Fruit fly (Drosophila melanogaster) whole organism, embryonic: Measurements from ENCODE around the gene Usp8.

ENCODE experiments used
- ATbp ChIP-seq: fragments of 200-800 bp; sonication (Bioruptor generic); optimal IDR thresholded peaks from 2 replicates; lab custom pipeline; 2017; ENCODE audit warnings: missing biosample characterization, mild to moderate bottlenecking, missing genetic modification characterization, missing genetic modification reagents
- Blimp-1 ChIP-seq: fragments of 200-800 bp; sonication (Bioruptor generic); optimal IDR thresholded peaks from 3 replicates; lab custom pipeline; 2018; ENCODE audit warnings: missing biosample characterization, missing genetic modification characterization, mild to moderate bottlenecking, moderate library complexity, missing genetic modification reagents
- CG10543 ChIP-seq: fragments of 200-800 bp; sonication (Bioruptor generic); optimal IDR thresholded peaks from 3 replicates; lab custom pipeline; 2017; ENCODE audit warnings: missing biosample characterization, mild to moderate bottlenecking, missing genetic modification characterization, moderate library complexity
- CG10565 ChIP-seq: fragments of 200-800 bp; sonication (Bioruptor generic); optimal IDR thresholded peaks from 3 replicates; lab custom pipeline; 2016; ENCODE audit warnings: missing biosample characterization, mild to moderate bottlenecking, missing genetic modification characterization
- CG10979 ChIP-seq: fragments of 200-800 bp; sonication (Bioruptor generic); optimal IDR thresholded peaks from 2 replicates; lab custom pipeline; 2018; ENCODE audit warnings: missing biosample characterization, mild to moderate bottlenecking, missing genetic modification characterization, moderate library complexity
- CG11504 ChIP-seq: fragments of 200-800 bp; sonication (Bioruptor generic); optimal IDR thresholded peaks from 3 replicates; lab custom pipeline; 2019; ENCODE audit warnings: missing biosample characterization, mild to moderate bottlenecking, missing genetic modification characterization, moderate library complexity
- CG12744 ChIP-seq: fragments of 200-800 bp; sonication (Bioruptor generic); optimal IDR thresholded peaks from 2 replicates; lab custom pipeline; 2016; ENCODE audit warnings: missing biosample characterization, missing genetic modification characterization
- CG12769 ChIP-seq: fragments of 200-800 bp; sonication (Bioruptor generic); optimal IDR thresholded peaks from 2 replicates; lab custom pipeline; 2019; ENCODE audit warnings: missing biosample characterization, mild to moderate bottlenecking, missing genetic modification characterization, moderate library complexity
- CG13424 ChIP-seq: fragments of 200-800 bp; sonication (Bioruptor generic); optimal IDR thresholded peaks from 2 replicates; lab custom pipeline; 2019; ENCODE audit warnings: missing biosample characterization, mild to moderate bottlenecking, missing genetic modification characterization, moderate library complexity
- CG15073 ChIP-seq: fragments of 200-800 bp; sonication (Bioruptor generic); optimal IDR thresholded peaks from 2 replicates; lab custom pipeline; 2016; ENCODE audit warnings: missing biosample characterization, missing genetic modification characterization
- CG15269 ChIP-seq: fragments of 200-800 bp; sonication (Bioruptor generic); optimal IDR thresholded peaks from 2 replicates; lab custom pipeline; 2018; ENCODE audit warnings: missing biosample characterization, mild to moderate bottlenecking, missing genetic modification characterization, moderate library complexity
- CG1647 ChIP-seq: fragments of 200-800 bp; sonication (Bioruptor generic); optimal IDR thresholded peaks from 3 replicates; lab custom pipeline; 2016; ENCODE audit warnings: missing biosample characterization, missing genetic modification characterization
- CG17802 ChIP-seq: fragments of 200-800 bp; sonication (Bioruptor generic); optimal IDR thresholded peaks from 2 replicates; lab custom pipeline; 2018; ENCODE audit warnings: missing biosample characterization, mild to moderate bottlenecking, missing genetic modification characterization, moderate library complexity
- CG34422 ChIP-seq: fragments of 200-800 bp; sonication (Bioruptor generic); IDR thresholded peaks from 3 replicates; pipeline ENCODE4 v1.3.6; 2022; ENCODE audit warnings: missing biosample characterization, missing genetic modification characterization
- CG3995 ChIP-seq: fragments of 200-800 bp; sonication (Bioruptor generic); optimal IDR thresholded peaks from 3 replicates; lab custom pipeline; 2016; ENCODE audit warnings: missing biosample characterization, missing genetic modification characterization
- CG6175 ChIP-seq: fragments of 200-800 bp; sonication (Bioruptor generic); IDR thresholded peaks from 3 replicates; pipeline ENCODE4 v1.3.6; 2022; ENCODE audit warnings: missing biosample characterization, missing genetic modification characterization
- CG6272 ChIP-seq: fragments of 200-800 bp; sonication (Bioruptor generic); IDR thresholded peaks from 2 replicates; pipeline ENCODE4 v1.3.6; 2022; ENCODE audit warnings: missing biosample characterization, missing genetic modification characterization
- CG7987 ChIP-seq: fragments of 200-800 bp; sonication (Bioruptor generic); optimal IDR thresholded peaks from 2 replicates; lab custom pipeline; 2018; ENCODE audit warnings: missing biosample characterization, mild to moderate bottlenecking, missing genetic modification characterization, moderate library complexity
- CG8290 ChIP-seq, 3 experiments: fragments of 200-800 bp; sonication (Bioruptor generic); optimal IDR thresholded peaks; 2 replicates each; lab custom pipeline; 2016 to 2019; ENCODE audit warnings: missing biosample characterization in 3 of 3, missing genetic modification characterization in 3 of 3, mild to moderate bottlenecking in 2 of 3, moderate library complexity in 1 of 3
- CG8359 ChIP-seq: fragments of 200-800 bp; sonication (Bioruptor generic); optimal IDR thresholded peaks from 2 replicates; lab custom pipeline; 2017; ENCODE audit warnings: missing biosample characterization, mild to moderate bottlenecking, missing genetic modification characterization, borderline replicate concordance
- Gug ChIP-seq: fragments of 200-800 bp; sonication (Bioruptor generic); IDR thresholded peaks from 4 replicates; pipeline ENCODE4 v1.3.6; 2022; ENCODE audit warnings: missing biosample characterization, missing genetic modification characterization
- MTF-1 ChIP-seq: fragments of 200-800 bp; sonication (Bioruptor generic); optimal IDR thresholded peaks from 2 replicates; lab custom pipeline; 2018; ENCODE audit warnings: missing biosample characterization, mild to moderate bottlenecking, missing genetic modification characterization, borderline replicate concordance
- NC2β ChIP-seq: fragments of 200-800 bp; sonication (Bioruptor generic); optimal IDR thresholded peaks from 2 replicates; lab custom pipeline; 2016; ENCODE audit warnings: missing biosample characterization, missing genetic modification characterization
- Scr ChIP-seq: fragments of 200-800 bp; sonication (Bioruptor generic); IDR thresholded peaks from 2 replicates; pipeline ENCODE4 v1.3.6; 2022; ENCODE audit warnings: missing biosample characterization, missing genetic modification characterization; ENCODE audit not compliant: partially characterized antibody
- Spps ChIP-seq: fragments of 200-800 bp; sonication (Bioruptor generic); optimal IDR thresholded peaks from 2 replicates; lab custom pipeline; 2018; ENCODE audit warnings: missing biosample characterization, mild to moderate bottlenecking, missing genetic modification characterization
- Stat92E ChIP-seq, 3 experiments: fragments of >200 bp in 2 of 3; fragments of 200-800 bp in 1 of 3; sonication (Bioruptor generic) in 1 of 3; optimal IDR thresholded peaks; 2 replicates each; lab custom pipeline; 2017 to 2019; ENCODE audit warnings: missing biosample characterization in 3 of 3, missing genetic modification characterization in 3 of 3, mild to moderate bottlenecking in 1 of 3, moderate library complexity in 1 of 3
- abd-A ChIP-seq: fragments of 200-800 bp; sonication (Bioruptor generic); optimal IDR thresholded peaks from 3 replicates; lab custom pipeline; 2019; ENCODE audit warnings: missing biosample characterization, mild to moderate bottlenecking, missing genetic modification characterization, moderate library complexity
- cad ChIP-seq: fragments of >200 bp; optimal IDR thresholded peaks from 2 replicates; lab custom pipeline; 2017; ENCODE audit warnings: missing biosample characterization, missing genetic modification characterization
- chinmo ChIP-seq: fragments of 200-800 bp; sonication (Bioruptor generic); IDR thresholded peaks from 4 replicates; pipeline ENCODE4 v1.3.6; 2022; ENCODE audit warnings: missing biosample characterization, missing genetic modification characterization; ENCODE audit not compliant: partially characterized antibody
- crc ChIP-seq: fragments of 200-800 bp; sonication (Bioruptor generic); optimal IDR thresholded peaks from 2 replicates; lab custom pipeline; 2016; ENCODE audit warnings: missing biosample characterization, missing genetic modification characterization
- cwo ChIP-seq: fragments of 200-800 bp; sonication (Bioruptor generic); optimal IDR thresholded peaks from 3 replicates; lab custom pipeline; 2017; ENCODE audit warnings: missing biosample characterization, missing genetic modification characterization, mild to moderate bottlenecking, moderate library complexity, missing genetic modification reagents
- exex ChIP-seq: fragments of 200-800 bp; sonication (Bioruptor generic); optimal IDR thresholded peaks from 4 replicates; lab custom pipeline; 2018; ENCODE audit warnings: missing biosample characterization, mild to moderate bottlenecking, missing genetic modification characterization, moderate library complexity
- gt ChIP-seq: fragments of 200-800 bp; sonication (Bioruptor generic); IDR thresholded peaks from 2 replicates; pipeline ENCODE4 v1.3.6; 2022; ENCODE audit warnings: missing biosample characterization, missing genetic modification characterization
- hb ChIP-seq: fragments of 200-800 bp; sonication (Bioruptor generic); IDR thresholded peaks from 3 replicates; pipeline ENCODE4 v1.3.6; 2022; ENCODE audit warnings: missing biosample characterization, missing genetic modification characterization; ENCODE audit not compliant: partially characterized antibody
- inv ChIP-seq: fragments of 200-800 bp; sonication (Bioruptor generic); IDR thresholded peaks from 2 replicates; pipeline ENCODE4 v1.3.6; 2022; ENCODE audit warnings: missing biosample characterization, missing genetic modification characterization; ENCODE audit not compliant: partially characterized antibody
- mirr ChIP-seq: fragments of 200-800 bp; sonication (Bioruptor generic); optimal IDR thresholded peaks from 3 replicates; lab custom pipeline; 2018; ENCODE audit warnings: missing biosample characterization, mild to moderate bottlenecking, missing genetic modification characterization
- nom ChIP-seq: fragments of 200-800 bp; sonication (Bioruptor generic); optimal IDR thresholded peaks from 2 replicates; lab custom pipeline; 2017; ENCODE audit warnings: missing biosample characterization, missing genetic modification characterization, mild to moderate bottlenecking, moderate library complexity, missing genetic modification reagents
- otp ChIP-seq: fragments of 200-800 bp; sonication (Bioruptor generic); IDR thresholded peaks from 3 replicates; pipeline ENCODE4, ENCODE4 v1.3.6; 2022; ENCODE audit warnings: missing biosample characterization, missing genetic modification characterization
- p53 ChIP-seq: fragments of 200-800 bp; sonication (Bioruptor generic); optimal IDR thresholded peaks from 2 replicates; lab custom pipeline; 2016; ENCODE audit warnings: missing biosample characterization, missing genetic modification characterization
- sd ChIP-seq: fragments of 200-800 bp; sonication (Bioruptor generic); optimal IDR thresholded peaks from 3 replicates; lab custom pipeline; 2018; ENCODE audit warnings: missing biosample characterization, mild to moderate bottlenecking, missing genetic modification characterization, moderate library complexity
- sens ChIP-seq: fragments of 200-800 bp; sonication (Bioruptor generic); peaks from one replicate; lab custom pipeline; 2016; ENCODE audit warnings: missing biosample characterization, missing genetic modification characterization
- sens-2 ChIP-seq: fragments of 200-800 bp; sonication (Bioruptor generic); IDR thresholded peaks from 2 replicates; pipeline ENCODE4 v1.3.6; 2022; ENCODE audit warnings: missing biosample characterization, missing genetic modification characterization
- tgo ChIP-seq: fragments of 200-800 bp; sonication (Bioruptor generic); IDR thresholded peaks from 3 replicates; pipeline ENCODE4 v1.3.6; 2022; ENCODE audit warnings: missing biosample characterization, missing genetic modification characterization
- ttk ChIP-seq: fragments of 200-800 bp; sonication (Bioruptor generic); IDR thresholded peaks from 2 replicates; pipeline ENCODE4 v2.1.2; 2022; ENCODE audit warnings: missing biosample characterization, missing genetic modification characterization
- wek ChIP-seq: fragments of 200-800 bp; sonication (Bioruptor generic); optimal IDR thresholded peaks from 3 replicates; lab custom pipeline; 2018; ENCODE audit warnings: missing biosample characterization, mild to moderate bottlenecking, missing genetic modification characterization, moderate library complexity

Usp8 gene

dm6 chr3R:21181957-21182356, 47.9 kb downstream of the Usp8 start (continued):
- TF ChIP-seq exex (tag; lab: Kevin White, UChicago) (peak; percentile 86), gt (GFP tag; lab: Robert Waterston, UW) (no peak), CG12769 (tag; lab: Kevin White, UChicago) (peak; percentile 5), Scr (no peak), mirr (GFP tag; lab: Kevin White, UChicago) (peak; percentile 64), CG10979 (tag; lab: Kevin White, UChicago) (no peak), CG11504 (tag; lab: Kevin White, UChicago) (no peak), ATbp (GFP tag; lab: Kevin White, UChicago) (no peak), CG7987 (GFP tag; lab: Kevin White, UChicago) (no peak), cad (GFP tag; lab: Kevin White, UChicago) (no peak)

dm6 chr3R:21184373-21185132, 50.5 kb downstream of the Usp8 start:
- TF ChIP-seq chinmo (GFP tag; lab: Robert Waterston, UW) (0 out of 4 replicates have a peak, but pooled peaks have one; percentile 24), wek (GFP tag; lab: Kevin White, UChicago) (peak; percentile 43), CG12744 (GFP tag; lab: Kevin White, UChicago) (peak; percentile 72), CG10565 (peak; percentile 64), CG6175 (no peak), Gug (GFP tag; lab: Robert Waterston, UW) (peak; percentile 35; the same call in 1 of the 4 replicates), crc (peak; percentile 29), CG1647 (GFP tag; lab: Kevin White, UChicago) (peak; percentile 62), hb (GFP tag; lab: Robert Waterston, UW) (no peak), nom (GFP tag; lab: Kevin White, UChicago) (no peak), abd-A (no peak), CG3995 (GFP tag; lab: Kevin White, UChicago) (no peak), CG8290 (GFP tag; optimal IDR thresholded peaks at IDR 0.05; lab: Kevin White, UChicago) (peak; percentile 72), CG8290 (tag; optimal IDR thresholded peaks at IDR 0.05; lab: Kevin White, UChicago) (peak; percentile 41 to 86), CG8359 (GFP tag; lab: Kevin White, UChicago) (peak; percentile 54), CG15269 (tag; lab: Kevin White, UChicago) (peak; percentile 71), sens (peak; percentile 95), otp (GFP tag; lab: Robert Waterston, UW) (peak; percentile 55; the same call in 1 of the 3 replicates), ttk (peak; percentile 73), CG17802 (tag; lab: Kevin White, UChicago) (peak; percentile 63), CG34422 (GFP tag; lab: Robert Waterston, UW) (peak; percentile 80), CG13424 (tag; lab: Kevin White, UChicago) (peak; percentile 81), sd (tag; lab: Kevin White, UChicago) (peak; percentile 25), Stat92E (GFP tag; optimal IDR thresholded peaks at IDR 0.05; lab: Kevin White, UChicago) (no peak), MTF-1 (peak; percentile 83), inv (GFP tag; lab: Robert Waterston, UW) (no peak; the same call in 1 of the 2 replicates), sens-2 (GFP tag; lab: Robert Waterston, UW) (peak; percentile 52; the same call in 1 of the 2 replicates), CG12769 (tag; lab: Kevin White, UChicago) (peak; percentile 66), Blimp-1 (peak; percentile 56), NC2β (GFP tag; lab: Kevin White, UChicago) (peak; percentile 72), tgo (peak; percentile 66), CG6272 (GFP tag; lab: Robert Waterston, UW) (no peak; the same call in 1 of the 2 replicates), cwo (no peak), Spps (tag; lab: Kevin White, UChicago) (no peak), CG10543 (GFP tag; lab: Kevin White, UChicago) (peak; percentile 64), p53 (GFP tag; lab: Kevin White, UChicago) (peak; percentile 66), CG15073 (GFP tag; lab: Kevin White, UChicago) (no peak)
